Worm (Caenorhabditis elegans) whole organism, L3 larva: ENCODE data around the gene srg-62.

Experiments used
- aly-2 ChIP-seq: fragments of 150-350 bp; optimal IDR thresholded peaks from 2 replicates; lab custom pipeline; 2014; ENCODE audit warnings: missing biosample characterization, missing genetic modification characterization
- ceh-28 ChIP-seq: fragments of 150-350 bp; optimal IDR thresholded peaks from 2 replicates; lab custom pipeline; 2014; ENCODE audit warnings: missing biosample characterization, missing genetic modification reagents, missing genetic modification characterization
- ceh-82 ChIP-seq: fragments of 150-350 bp; optimal IDR thresholded peaks from 2 replicates; lab custom pipeline; 2014; ENCODE audit warnings: missing biosample characterization, missing genetic modification characterization
- fkh-10 ChIP-seq: sonication (generic microtip); optimal IDR thresholded peaks from 2 replicates; lab custom pipeline; 2017; ENCODE audit warnings: missing biosample characterization, missing genetic modification reagents, missing genetic modification characterization
- jun-1 ChIP-seq: fragments of 150-350 bp; optimal IDR thresholded peaks from 2 replicates; lab custom pipeline; 2014; ENCODE audit warnings: missing biosample characterization, missing genetic modification reagents, missing genetic modification characterization
- mdl-1 ChIP-seq: fragments of 150-350 bp; optimal IDR thresholded peaks from 2 replicates; lab custom pipeline; 2014; ENCODE audit warnings: missing biosample characterization, missing genetic modification characterization
- snpc-4 ChIP-seq: fragments of 150-350 bp; optimal IDR thresholded peaks from 2 replicates; lab custom pipeline; 2014; ENCODE audit warnings: missing biosample characterization, missing genetic modification characterization
- unc-62 ChIP-seq: fragments of 150-350 bp; sonication (generic microtip); optimal IDR thresholded peaks from 4 replicates; lab custom pipeline; 2014; ENCODE audit warnings: missing biosample characterization, missing genetic modification reagents, missing genetic modification characterization
- zag-1 ChIP-seq: fragments of 150-350 bp; optimal IDR thresholded peaks from 2 replicates; lab custom pipeline; 2014; ENCODE audit warnings: missing biosample characterization, missing genetic modification characterization

DNA sequence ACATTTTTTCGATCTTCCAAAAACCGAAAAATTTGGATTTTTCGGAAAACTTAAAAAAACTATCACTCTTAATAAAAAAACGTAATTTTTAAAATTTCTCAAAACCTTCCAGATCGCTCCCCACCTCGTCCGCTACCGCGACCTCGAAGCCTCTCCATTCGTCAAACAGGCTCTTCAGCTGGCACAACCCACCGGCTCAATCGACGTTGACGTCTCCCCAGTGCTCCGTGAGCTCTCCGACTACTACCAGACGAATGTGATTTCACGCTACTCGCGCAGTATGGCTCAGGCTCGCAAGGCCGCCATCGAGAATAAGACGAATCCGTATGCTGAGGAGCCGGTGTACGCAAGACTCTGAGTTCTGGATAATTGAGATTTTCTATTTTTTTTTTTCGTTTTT, 35.8 kb downstream of the srg-62 start:
- no peak for TF ChIP-seq fkh-10
- no peak for TF ChIP-seq mdl-1 (tag; lab: Kevin White, UChicago)
- no peak for TF ChIP-seq aly-2
- TF ChIP-seq zag-1 (tag; lab: Kevin White, UChicago) = no peak
- TF ChIP-seq snpc-4 (tag; lab: Kevin White, UChicago) = no peak
- no peak for TF ChIP-seq ceh-82 (tag; lab: Kevin White, UChicago)
- no peak for TF ChIP-seq ceh-28 (tag; lab: Kevin White, UChicago)
- no peak for TF ChIP-seq jun-1 (tag; lab: Kevin White, UChicago)
- TF ChIP-seq unc-62 (GFP tag; lab: Kevin White, UChicago) = no peak
